Fruit fly (Drosophila melanogaster) whole organism, pupa: ENCODE measurements around the gene CG2818.

Experiments used
- CG10348 ChIP-seq: fragments of 200-800 bp; sonication (Bioruptor generic); IDR thresholded peaks from 2 replicates; pipeline ENCODE4 v1.3.6; 2022; ENCODE audit warnings: missing biosample characterization, missing genetic modification characterization
- CG13204 ChIP-seq: fragments of 200-800 bp; sonication (Bioruptor generic); optimal IDR thresholded peaks from 2 replicates; lab custom pipeline; 2018; ENCODE audit warnings: missing biosample characterization, mild to moderate bottlenecking, missing genetic modification characterization, moderate library complexity
- CG14655 ChIP-seq: fragments of 200-800 bp; sonication (Bioruptor generic); optimal IDR thresholded peaks from 3 replicates; lab custom pipeline; 2017; ENCODE audit warnings: mild to moderate bottlenecking, missing biosample characterization, missing genetic modification reagents, missing genetic modification characterization
- CG17806 ChIP-seq: fragments of 200-800 bp; sonication (Bioruptor generic); optimal IDR thresholded peaks from 2 replicates; lab custom pipeline; 2018; ENCODE audit warnings: missing biosample characterization, mild to moderate bottlenecking, missing genetic modification characterization, moderate library complexity
- CG34367 ChIP-seq: fragments of 200-800 bp; sonication (Bioruptor generic); optimal IDR thresholded peaks from 2 replicates; lab custom pipeline; 2018; ENCODE audit warnings: missing biosample characterization, mild to moderate bottlenecking, missing genetic modification characterization
- CG4496 ChIP-seq: fragments of 200-800 bp; sonication (Bioruptor generic); IDR thresholded peaks from 3 replicates; pipeline ENCODE4 v1.3.6; 2022; ENCODE audit warnings: missing biosample characterization, missing genetic modification characterization
- CG8159 ChIP-seq: fragments of 200-800 bp; sonication (Bioruptor generic); optimal IDR thresholded peaks from 3 replicates; lab custom pipeline; 2018; ENCODE audit warnings: missing biosample characterization, mild to moderate bottlenecking, missing genetic modification characterization, moderate library complexity
- CG9948 ChIP-seq: fragments of 200-800 bp; sonication (Bioruptor generic); optimal IDR thresholded peaks from 2 replicates; lab custom pipeline; 2018; ENCODE audit warnings: missing biosample characterization, mild to moderate bottlenecking, missing genetic modification characterization, moderate library complexity
- EcR ChIP-seq: fragments of 200-800 bp; sonication (Bioruptor generic); optimal IDR thresholded peaks from 3 replicates; lab custom pipeline; 2019; ENCODE audit warnings: missing biosample characterization, missing genetic modification characterization, mild to moderate bottlenecking, moderate library complexity, missing genetic modification reagents
- Ets98B ChIP-seq: fragments of 200-800 bp; sonication (Bioruptor generic); IDR thresholded peaks from 2 replicates; pipeline ENCODE4 v1.3.6; 2022; ENCODE audit warnings: missing biosample characterization, missing genetic modification characterization
- Pif1B ChIP-seq: fragments of 200-800 bp; sonication (Bioruptor generic); optimal IDR thresholded peaks from 3 replicates; lab custom pipeline; 2016; ENCODE audit warnings: missing biosample characterization, missing genetic modification characterization
- fd96Ca ChIP-seq: fragments of 200-800 bp; sonication (Bioruptor generic); IDR thresholded peaks from 3 replicates; pipeline ENCODE4 v1.3.6; 2022; ENCODE audit warnings: missing biosample characterization, missing genetic modification characterization
- gl ChIP-seq: fragments of 200-800 bp; sonication (Bioruptor generic); optimal IDR thresholded peaks from 2 replicates; lab custom pipeline; 2018; ENCODE audit warnings: missing biosample characterization, mild to moderate bottlenecking, missing genetic modification characterization
- rn ChIP-seq: fragments of 200-800 bp; sonication (Bioruptor generic); IDR thresholded peaks from 2 replicates; pipeline ENCODE4 v1.3.6; 2022; ENCODE audit warnings: missing biosample characterization, missing genetic modification characterization

- TF ChIP-seq Ets98B (GFP tag; lab: Robert Waterston, UW) (no peak), fd96Ca (GFP tag; lab: Robert Waterston, UW) (no peak), CG8159 (no peak), CG34367 (tag; lab: Kevin White, UChicago) (no peak), rn (GFP tag; lab: Robert Waterston, UW) (no peak), CG10348 (GFP tag; lab: Robert Waterston, UW) (no peak), CG14655 (GFP tag; lab: Kevin White, UChicago) (no peak), EcR (no peak), CG4496 (GFP tag; lab: Robert Waterston, UW) (no peak), Pif1B (GFP tag; lab: Kevin White, UChicago) (no peak), CG13204 (GFP tag; lab: Kevin White, UChicago) (no peak), CG9948 (tag; lab: Kevin White, UChicago) (no peak), CG17806 (no peak), gl (tag; lab: Kevin White, UChicago) (no peak)
Measured at dm6 chr2L:3729635-3730034, 16.5 kb downstream of the CG2818 start.
